Fruit fly (Drosophila melanogaster) whole organism, embryonic: Measurements from ENCODE around the gene AstC.
A peak's percentile ranks its signal among the peaks of the same experiment; 100 is the strongest.

Experiments used
- Atf3 ChIP-seq: fragments of 200-800 bp; sonication (Bioruptor generic); optimal IDR thresholded peaks from 3 replicates; lab custom pipeline; 2016; ENCODE audit warnings: missing biosample characterization, missing genetic modification characterization
- Awh ChIP-seq: fragments of 200-800 bp; sonication (Bioruptor generic); IDR thresholded peaks from 2 replicates; pipeline ENCODE4, ENCODE4 v1.3.6; 2022; ENCODE audit warnings: missing biosample characterization, missing genetic modification characterization
- BEAF-32 ChIP-seq: fragments of 200-800 bp; sonication (Bioruptor generic); optimal IDR thresholded peaks from 3 replicates; lab custom pipeline; 2017; ENCODE audit warnings: missing biosample characterization, missing genetic modification characterization, mild to moderate bottlenecking, moderate library complexity, missing genetic modification reagents
- CG11560 ChIP-seq: fragments of 200-800 bp; sonication (Bioruptor generic); IDR thresholded peaks from 3 replicates; pipeline ENCODE4 v1.3.6; 2022; ENCODE audit warnings: missing biosample characterization, missing genetic modification characterization
- CG13123 ChIP-seq: fragments of 200-800 bp; sonication (Bioruptor generic); optimal IDR thresholded peaks from 2 replicates; lab custom pipeline; 2016; ENCODE audit warnings: missing biosample characterization, missing genetic modification characterization
- CG13775 ChIP-seq: fragments of 200-800 bp; sonication (Bioruptor generic); optimal IDR thresholded peaks from 3 replicates; lab custom pipeline; 2017; ENCODE audit warnings: missing biosample characterization, mild to moderate bottlenecking, missing genetic modification characterization
- CG14965 ChIP-seq: fragments of 200-800 bp; sonication (Bioruptor generic); optimal IDR thresholded peaks from 2 replicates; lab custom pipeline; 2016; ENCODE audit warnings: missing biosample characterization, missing genetic modification characterization, borderline replicate concordance
- CG17186 ChIP-seq: fragments of 200-800 bp; sonication (Bioruptor generic); optimal IDR thresholded peaks from 3 replicates; lab custom pipeline; 2017; ENCODE audit warnings: missing biosample characterization, missing genetic modification reagents, missing genetic modification characterization
- CG17829 ChIP-seq: fragments of 200-800 bp; optimal IDR thresholded peaks from 2 replicates; lab custom pipeline; 2019; ENCODE audit warnings: missing biosample characterization, mild to moderate bottlenecking, missing genetic modification characterization, moderate library complexity
- CG18262 ChIP-seq: fragments of 200-800 bp; optimal IDR thresholded peaks from 3 replicates; lab custom pipeline; 2019; ENCODE audit warnings: missing biosample characterization, mild to moderate bottlenecking, missing genetic modification characterization, moderate library complexity
- CG2129 ChIP-seq: fragments of 200-800 bp; sonication (Bioruptor generic); IDR thresholded peaks from 2 replicates; pipeline ENCODE4 v1.3.6; 2022; ENCODE audit warnings: missing biosample characterization, missing genetic modification characterization; ENCODE audit not compliant: partially characterized antibody
- CG3726 ChIP-seq: fragments of 200-800 bp; sonication (Bioruptor generic); IDR thresholded peaks from 3 replicates; pipeline ENCODE4, ENCODE4 v1.3.6; 2022; ENCODE audit warnings: missing biosample characterization, missing genetic modification characterization
- CG42726 ChIP-seq: fragments of 200-800 bp; sonication (Bioruptor generic); IDR thresholded peaks from 2 replicates; pipeline ENCODE4 v1.3.6; 2022; ENCODE audit warnings: missing biosample characterization, missing genetic modification characterization; ENCODE audit not compliant: partially characterized antibody
- CG4282 ChIP-seq: fragments of 200-800 bp; sonication (Bioruptor generic); optimal IDR thresholded peaks from 2 replicates; lab custom pipeline; 2016; ENCODE audit warnings: missing biosample characterization, missing genetic modification characterization
- CG5245 ChIP-seq: fragments of 200-800 bp; sonication (Bioruptor generic); optimal IDR thresholded peaks from 3 replicates; lab custom pipeline; 2016; ENCODE audit warnings: missing biosample characterization, missing genetic modification characterization
- CG9609 ChIP-seq: fragments of 200-800 bp; sonication (Bioruptor generic); optimal IDR thresholded peaks from 3 replicates; lab custom pipeline; 2016; ENCODE audit warnings: missing biosample characterization, missing genetic modification characterization
- CG9932 ChIP-seq: fragments of 200-800 bp; sonication (Bioruptor generic); IDR thresholded peaks from 2 replicates; pipeline ENCODE4 v1.3.6; 2022; ENCODE audit warnings: missing biosample characterization, missing genetic modification characterization
- Camta ChIP-seq: fragments of 200-800 bp; sonication (Bioruptor generic); optimal IDR thresholded peaks from 2 replicates; lab custom pipeline; 2016; ENCODE audit warnings: missing biosample characterization, missing genetic modification characterization
- Chrac-16 ChIP-seq: fragments of 200-800 bp; sonication (Bioruptor generic); optimal IDR thresholded peaks from 3 replicates; lab custom pipeline; 2016; ENCODE audit warnings: missing biosample characterization, missing genetic modification characterization
- D ChIP-seq, 2 experiments: fragments of 200-800 bp in 1 of 2; fragments of >200 bp in 1 of 2; sonication (Bioruptor generic) in 1 of 2; optimal IDR thresholded peaks; 2 replicates in 1 of 2; 3 replicates in 1 of 2; lab custom pipeline; 2017; ENCODE audit warnings: mild to moderate bottlenecking in 1 of 2, missing biosample characterization in 1 of 2, missing genetic modification characterization in 1 of 2, missing genetic modification reagents in 1 of 2
- Dp ChIP-seq: fragments of 200-800 bp; sonication (Bioruptor generic); optimal IDR thresholded peaks from 2 replicates; lab custom pipeline; 2018; ENCODE audit warnings: missing biosample characterization, mild to moderate bottlenecking, missing genetic modification characterization, moderate library complexity
- E2f2 ChIP-seq: fragments of 200-800 bp; sonication (Bioruptor generic); IDR thresholded peaks from 2 replicates; pipeline ENCODE4 v1.3.6; 2022; ENCODE audit warnings: missing biosample characterization, missing genetic modification characterization
- Ets65A ChIP-seq: fragments of 200-800 bp; sonication (Bioruptor generic); peaks from one replicate; lab custom pipeline; 2016; ENCODE audit warnings: missing biosample characterization, missing genetic modification characterization
- H15 ChIP-seq: fragments of 200-800 bp; sonication (Bioruptor generic); IDR thresholded peaks from 3 replicates; pipeline ENCODE4 v1.3.6; 2022; ENCODE audit warnings: missing biosample characterization, missing genetic modification characterization
- H2.0 ChIP-seq: fragments of 200-800 bp; sonication (Bioruptor generic); IDR thresholded peaks from 2 replicates; pipeline ENCODE4 v1.3.6; 2022; ENCODE audit warnings: missing biosample characterization, missing genetic modification characterization
- Hey ChIP-seq: fragments of 200-800 bp; sonication (Bioruptor generic); optimal IDR thresholded peaks from 3 replicates; lab custom pipeline; 2018; ENCODE audit warnings: missing biosample characterization, mild to moderate bottlenecking, missing genetic modification characterization
- NFAT ChIP-seq: fragments of 200-800 bp; sonication (Bioruptor generic); IDR thresholded peaks from 2 replicates; pipeline ENCODE4 v1.3.6; 2022; ENCODE audit warnings: missing biosample characterization, missing genetic modification characterization
- TFAM ChIP-seq: fragments of 200-800 bp; sonication (Bioruptor generic); optimal IDR thresholded peaks from 2 replicates; lab custom pipeline; 2017; ENCODE audit warnings: missing biosample characterization, missing genetic modification characterization, inconsistent platforms
- abd-A ChIP-seq: fragments of 200-800 bp; sonication (Bioruptor generic); optimal IDR thresholded peaks from 3 replicates; lab custom pipeline; 2019; ENCODE audit warnings: missing biosample characterization, mild to moderate bottlenecking, missing genetic modification characterization, moderate library complexity
- ato ChIP-seq: fragments of 200-800 bp; sonication (Bioruptor generic); IDR thresholded peaks from 2 replicates; pipeline ENCODE4 v1.3.6; 2022; ENCODE audit warnings: missing biosample characterization, missing genetic modification characterization; ENCODE audit not compliant: partially characterized antibody
- dimm ChIP-seq: fragments of 200-800 bp; sonication (Bioruptor generic); IDR thresholded peaks from 2 replicates; pipeline ENCODE4 v1.3.6; 2022; ENCODE audit warnings: missing biosample characterization, missing genetic modification characterization
- dm ChIP-seq: fragments of 200-800 bp; sonication (Bioruptor generic); optimal IDR thresholded peaks from 3 replicates; lab custom pipeline; 2016; ENCODE audit warnings: missing biosample characterization, missing genetic modification characterization
- fu2 ChIP-seq: fragments of 200-800 bp; sonication (Bioruptor generic); optimal IDR thresholded peaks from 2 replicates; lab custom pipeline; 2016; ENCODE audit warnings: missing biosample characterization, missing genetic modification characterization
- gro ChIP-seq: fragments of 200-800 bp; sonication (Bioruptor generic); optimal IDR thresholded peaks from 2 replicates; lab custom pipeline; 2016; ENCODE audit warnings: missing biosample characterization, missing genetic modification characterization
- kah ChIP-seq: fragments of 200-800 bp; sonication (Bioruptor generic); optimal IDR thresholded peaks from 2 replicates; lab custom pipeline; 2018; ENCODE audit warnings: missing biosample characterization, mild to moderate bottlenecking, missing genetic modification characterization
- ken ChIP-seq: fragments of 200-800 bp; sonication (Bioruptor generic); IDR thresholded peaks from 3 replicates; pipeline ENCODE4 v1.3.6; 2022; ENCODE audit warnings: missing biosample characterization, missing genetic modification characterization
- knrl ChIP-seq: fragments of 200-800 bp; sonication (Bioruptor generic); IDR thresholded peaks from 3 replicates; pipeline ENCODE4 v1.3.6; 2022; ENCODE audit warnings: missing biosample characterization, missing genetic modification characterization; ENCODE audit not compliant: partially characterized antibody
- maf-S ChIP-seq: fragments of 200-800 bp; sonication (Bioruptor generic); optimal IDR thresholded peaks from 2 replicates; lab custom pipeline; 2016; ENCODE audit warnings: missing biosample characterization, missing genetic modification characterization
- otp ChIP-seq: fragments of 200-800 bp; sonication (Bioruptor generic); IDR thresholded peaks from 3 replicates; pipeline ENCODE4, ENCODE4 v1.3.6; 2022; ENCODE audit warnings: missing biosample characterization, missing genetic modification characterization
- phol ChIP-seq: fragments of 200-800 bp; sonication (Bioruptor generic); optimal IDR thresholded peaks from 3 replicates; lab custom pipeline; 2018; ENCODE audit warnings: missing biosample characterization, mild to moderate bottlenecking, missing genetic modification characterization, moderate library complexity
- pita ChIP-seq: fragments of 200-800 bp; sonication (Bioruptor generic); optimal IDR thresholded peaks from 2 replicates; lab custom pipeline; 2017; ENCODE audit warnings: missing biosample characterization, mild to moderate bottlenecking, missing genetic modification characterization
- pzg ChIP-seq: fragments of 200-800 bp; sonication (Bioruptor generic); optimal IDR thresholded peaks from 3 replicates; lab custom pipeline; 2018; ENCODE audit warnings: missing biosample characterization, mild to moderate bottlenecking, missing genetic modification characterization, moderate library complexity
- slp2 ChIP-seq: fragments of 200-800 bp; sonication (Bioruptor generic); optimal IDR thresholded peaks from 2 replicates; lab custom pipeline; 2016; ENCODE audit warnings: missing biosample characterization, missing genetic modification characterization
- so ChIP-seq: fragments of 200-800 bp; sonication (Bioruptor generic); IDR thresholded peaks from 3 replicates; pipeline ENCODE4 v1.3.6; 2022; ENCODE audit warnings: missing biosample characterization, missing genetic modification characterization
- tll ChIP-seq, 2 experiments: fragments of 200-800 bp in 1 of 2; fragments of >200 bp in 1 of 2; sonication (Bioruptor generic) in 1 of 2; optimal IDR thresholded peaks; 2 replicates each; lab custom pipeline; 2017 to 2019; ENCODE audit warnings: missing biosample characterization in 2 of 2, missing genetic modification characterization in 2 of 2, mild to moderate bottlenecking in 1 of 2, moderate library complexity in 1 of 2
- twi ChIP-seq: fragments of 200-800 bp; optimal IDR thresholded peaks from 2 replicates; lab custom pipeline; 2019; ENCODE audit warnings: missing biosample characterization, mild to moderate bottlenecking, missing genetic modification characterization, moderate library complexity
- vvl ChIP-seq: fragments of 200-800 bp; sonication (Bioruptor generic); IDR thresholded peaks from 2 replicates; pipeline ENCODE4 v1.3.6; 2022; ENCODE audit warnings: missing biosample characterization, missing genetic modification characterization
- zen2 ChIP-seq: fragments of 200-800 bp; sonication (Bioruptor generic); IDR thresholded peaks from 3 replicates; pipeline ENCODE4 v1.3.6; 2022; ENCODE audit warnings: missing biosample characterization, missing genetic modification characterization; ENCODE audit not compliant: partially characterized antibody

Gene AstC

DNA sequence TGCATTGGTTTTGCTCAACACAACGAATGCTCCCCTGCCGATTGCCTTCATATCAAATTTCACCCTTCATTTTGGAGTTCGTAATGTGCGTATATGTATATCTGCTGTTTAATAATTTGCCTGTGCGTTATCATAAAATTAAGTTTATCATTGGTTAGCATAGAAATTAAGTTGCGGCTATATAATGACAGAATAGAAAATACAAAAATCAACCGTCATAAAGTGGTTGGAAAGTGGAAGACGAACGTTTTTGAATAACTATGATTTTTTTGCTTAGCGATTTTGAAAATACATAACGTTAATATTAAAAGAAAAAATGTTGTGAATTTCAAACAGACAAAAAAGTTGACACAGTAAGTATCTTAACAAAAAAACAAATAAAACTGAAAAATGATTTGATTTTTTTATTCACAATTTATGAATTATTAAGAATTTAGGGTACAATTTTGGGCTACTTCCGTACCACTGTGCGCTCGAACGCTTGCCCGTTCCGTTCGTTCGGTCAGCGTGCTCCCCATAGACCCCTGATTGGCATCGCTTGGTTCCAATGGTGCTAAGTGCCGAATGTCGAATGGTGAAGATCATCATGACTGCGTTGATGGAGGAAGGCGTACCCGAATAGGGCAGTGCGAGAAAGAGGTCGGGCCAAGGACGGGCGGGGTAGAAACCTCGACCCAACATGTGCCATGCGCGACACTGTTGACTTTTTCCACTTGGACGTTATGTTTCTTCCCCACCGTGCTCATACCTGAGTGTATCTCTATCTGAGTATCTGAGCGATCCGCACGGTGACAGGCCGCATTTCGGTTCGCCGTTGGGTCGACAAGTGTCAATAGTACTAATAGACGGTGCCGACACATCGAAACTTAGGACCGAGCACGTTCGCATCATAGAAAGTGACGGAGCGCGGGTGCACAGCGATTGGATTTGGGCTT is 43.3 kb downstream of the AstC start (continued):
- TF ChIP-seq CG5245 (GFP tag; lab: Kevin White, UChicago) (peak; percentile 13), knrl (GFP tag; lab: Robert Waterston, UW) (no peak), CG4282 (GFP tag; lab: Kevin White, UChicago) (peak; percentile 44), phol (tag; lab: Kevin White, UChicago) (peak; percentile 62), CG9609 (GFP tag; lab: Kevin White, UChicago) (peak; percentile 11), fu2 (no peak), kah (no peak), CG18262 (peak; percentile 78), zen2 (no peak), tll (GFP tag; optimal IDR thresholded peaks at IDR 0.05; lab: Kevin White, UChicago) (no peak), pita (GFP tag; lab: Kevin White, UChicago) (no peak), CG13775 (GFP tag; lab: Kevin White, UChicago) (peak; percentile 50), TFAM (no peak), dm (GFP tag; lab: Kevin White, UChicago) (no peak), slp2 (GFP tag; lab: Kevin White, UChicago) (no peak), gro (GFP tag; lab: Kevin White, UChicago) (no peak), H15 (GFP tag; lab: Robert Waterston, UW) (peak; percentile 16; the same call in 1 of the 3 replicates), CG42726 (GFP tag; lab: Robert Waterston, UW) (no peak), Awh (GFP tag; lab: Robert Waterston, UW) (no peak; the same call in 1 of the 2 replicates), NFAT (GFP tag; lab: Robert Waterston, UW) (no peak), so (0 out of 3 replicates have a peak, but pooled peaks have one; percentile 15), Hey (tag; lab: Kevin White, UChicago) (no peak), D (optimal IDR thresholded peaks at IDR 0.05; lab: Kevin White, UChicago) (no peak), D (GFP tag; optimal IDR thresholded peaks at IDR 0.05; lab: Kevin White, UChicago) (peak; percentile 45), maf-S (GFP tag; lab: Kevin White, UChicago) (no peak), CG2129 (GFP tag; lab: Robert Waterston, UW) (no peak), ato (GFP tag; lab: Robert Waterston, UW) (no peak), H2.0 (GFP tag; lab: Robert Waterston, UW) (peak; percentile 39), CG3726 (GFP tag; lab: Robert Waterston, UW) (no peak), E2f2 (GFP tag; lab: Robert Waterston, UW) (peak; percentile 46; the same call in 1 of the 2 replicates), abd-A (tag; lab: Kevin White, UChicago) (no peak), Camta (GFP tag; lab: Kevin White, UChicago) (peak; percentile 31), CG9932 (GFP tag; lab: Robert Waterston, UW) (no peak), vvl (GFP tag; lab: Robert Waterston, UW) (peak; percentile 45; the same call in 1 of the 2 replicates), pzg (GFP tag; lab: Kevin White, UChicago) (no peak), Chrac-16 (peak; percentile 52), Dp (GFP tag; lab: Kevin White, UChicago) (no peak), Atf3 (no peak), Ets65A (GFP tag; lab: Kevin White, UChicago) (peak; percentile 67), CG13123 (peak; percentile 38), twi (tag; lab: Kevin White, UChicago) (peak; percentile 49), CG14965 (GFP tag; lab: Kevin White, UChicago) (no peak), ken (GFP tag; lab: Robert Waterston, UW) (no peak; the same call in 2 of the 3 replicates), dimm (GFP tag; lab: Robert Waterston, UW) (no peak), CG17186 (no peak), CG11560 (no peak), CG17829 (peak; percentile 23), BEAF-32 (GFP tag; lab: Kevin White, UChicago) (no peak), otp (peak; percentile 28; the same call in 1 of the 3 replicates)
